Fruit fly (Drosophila melanogaster) whole organism, embryonic: ENCODE results near the gene CG9426.
A peak's percentile ranks its signal among the peaks of the same experiment; 100 is the strongest.

Source experiments
- Atf6 ChIP-seq: fragments of 200-800 bp; sonication (Bioruptor generic); IDR thresholded peaks from 2 replicates; pipeline ENCODE4 v1.3.6; 2022; ENCODE audit warnings: missing biosample characterization, missing genetic modification characterization
- BtbVII ChIP-seq: fragments of 200-800 bp; sonication (Bioruptor generic); optimal IDR thresholded peaks from 3 replicates; lab custom pipeline; 2017; ENCODE audit warnings: missing biosample characterization, mild to moderate bottlenecking, missing genetic modification characterization
- CG10209 ChIP-seq: fragments of 200-800 bp; sonication (Bioruptor generic); optimal IDR thresholded peaks from 3 replicates; lab custom pipeline; 2017; ENCODE audit warnings: missing biosample characterization, mild to moderate bottlenecking, missing genetic modification characterization, missing genetic modification reagents
- CG10543 ChIP-seq: fragments of 200-800 bp; sonication (Bioruptor generic); optimal IDR thresholded peaks from 3 replicates; lab custom pipeline; 2017; ENCODE audit warnings: missing biosample characterization, mild to moderate bottlenecking, missing genetic modification characterization, moderate library complexity
- CG13624 ChIP-seq: fragments of 200-800 bp; sonication (Bioruptor generic); optimal IDR thresholded peaks from 2 replicates; lab custom pipeline; 2016; ENCODE audit warnings: missing biosample characterization, missing genetic modification characterization
- CG17186 ChIP-seq: fragments of 200-800 bp; sonication (Bioruptor generic); optimal IDR thresholded peaks from 3 replicates; lab custom pipeline; 2017; ENCODE audit warnings: missing biosample characterization, missing genetic modification reagents, missing genetic modification characterization
- CG17568 ChIP-seq: fragments of 200-800 bp; sonication (Bioruptor generic); optimal IDR thresholded peaks from 2 replicates; lab custom pipeline; 2018; ENCODE audit warnings: missing biosample characterization, mild to moderate bottlenecking, missing genetic modification characterization, moderate library complexity
- CG32767 ChIP-seq: fragments of 200-800 bp; sonication (Bioruptor generic); IDR thresholded peaks from 2 replicates; pipeline ENCODE4 v1.3.6; 2022; ENCODE audit warnings: missing biosample characterization, missing genetic modification characterization
- CG34376 ChIP-seq: fragments of 200-800 bp; sonication (Bioruptor generic); optimal IDR thresholded peaks from 2 replicates; lab custom pipeline; 2018; ENCODE audit warnings: missing biosample characterization, mild to moderate bottlenecking, missing genetic modification characterization
- CG34422 ChIP-seq: fragments of 200-800 bp; sonication (Bioruptor generic); IDR thresholded peaks from 3 replicates; pipeline ENCODE4 v1.3.6; 2022; ENCODE audit warnings: missing biosample characterization, missing genetic modification characterization
- CG4730 ChIP-seq: fragments of 200-800 bp; sonication (Bioruptor generic); IDR thresholded peaks from 2 replicates; pipeline ENCODE4 v1.3.6; 2022; ENCODE audit warnings: missing biosample characterization, missing genetic modification characterization
- CG5953 ChIP-seq: fragments of 200-800 bp; sonication (Bioruptor generic); IDR thresholded peaks from 2 replicates; pipeline ENCODE4 v1.3.6; 2022; ENCODE audit warnings: missing biosample characterization, missing genetic modification characterization
- CG7372 ChIP-seq: fragments of 200-800 bp; sonication (Bioruptor generic); IDR thresholded peaks from 2 replicates; pipeline ENCODE4 v1.3.6; 2022; ENCODE audit warnings: missing biosample characterization, missing genetic modification characterization
- CG7963 ChIP-seq: fragments of 200-800 bp; sonication (Bioruptor generic); IDR thresholded peaks from 3 replicates; pipeline ENCODE4 v1.3.6; 2022; ENCODE audit warnings: missing biosample characterization, missing genetic modification characterization; ENCODE audit not compliant: partially characterized antibody
- CG7987 ChIP-seq: fragments of 200-800 bp; sonication (Bioruptor generic); optimal IDR thresholded peaks from 2 replicates; lab custom pipeline; 2018; ENCODE audit warnings: missing biosample characterization, mild to moderate bottlenecking, missing genetic modification characterization, moderate library complexity
- CG8478 ChIP-seq: fragments of >200 bp; optimal IDR thresholded peaks from 2 replicates; lab custom pipeline; 2018
- CrebB ChIP-seq: fragments of 200-800 bp; sonication (Bioruptor generic); optimal IDR thresholded peaks from 3 replicates; lab custom pipeline; 2018; ENCODE audit warnings: missing biosample characterization, mild to moderate bottlenecking, missing genetic modification characterization
- D ChIP-seq, 2 experiments: fragments of 200-800 bp in 1 of 2; fragments of >200 bp in 1 of 2; sonication (Bioruptor generic) in 1 of 2; optimal IDR thresholded peaks; 2 replicates in 1 of 2; 3 replicates in 1 of 2; lab custom pipeline; 2017; ENCODE audit warnings: mild to moderate bottlenecking in 1 of 2, missing biosample characterization in 1 of 2, missing genetic modification characterization in 1 of 2, missing genetic modification reagents in 1 of 2
- Dbx ChIP-seq: fragments of 200-800 bp; sonication (Bioruptor generic); IDR thresholded peaks from 3 replicates; pipeline ENCODE4 v1.3.6; 2022; ENCODE audit warnings: missing biosample characterization, missing genetic modification characterization
- Elba2 ChIP-seq: fragments of 200-800 bp; sonication (Bioruptor generic); optimal IDR thresholded peaks from 3 replicates; lab custom pipeline; 2016; ENCODE audit warnings: missing biosample characterization, missing genetic modification characterization
- Hand ChIP-seq: fragments of 200-800 bp; sonication (Bioruptor generic); optimal IDR thresholded peaks from 2 replicates; lab custom pipeline; 2017; ENCODE audit warnings: mild to moderate bottlenecking, missing biosample characterization, missing genetic modification reagents, missing genetic modification characterization
- HmgZ ChIP-seq: fragments of 200-800 bp; sonication (Bioruptor generic); optimal IDR thresholded peaks from 2 replicates; lab custom pipeline; 2018; ENCODE audit warnings: missing biosample characterization, mild to moderate bottlenecking, missing genetic modification characterization
- Hmr ChIP-seq: fragments of 200-800 bp; sonication (Bioruptor generic); optimal IDR thresholded peaks from 3 replicates; lab custom pipeline; 2017; ENCODE audit warnings: mild to moderate bottlenecking, missing biosample characterization, missing genetic modification reagents, missing genetic modification characterization
- MTF-1 ChIP-seq: fragments of 200-800 bp; sonication (Bioruptor generic); optimal IDR thresholded peaks from 2 replicates; lab custom pipeline; 2018; ENCODE audit warnings: missing biosample characterization, mild to moderate bottlenecking, missing genetic modification characterization, borderline replicate concordance
- Med ChIP-seq: fragments of 200-800 bp; sonication (Bioruptor generic); peaks from one replicate; lab custom pipeline; 2016; ENCODE audit warnings: missing biosample characterization, missing genetic modification characterization, mild to moderate bottlenecking, inconsistent platforms, moderate library complexity
- NC2α ChIP-seq: fragments of 200-800 bp; sonication (Bioruptor generic); optimal IDR thresholded peaks from 2 replicates; lab custom pipeline; 2016; ENCODE audit warnings: missing biosample characterization, missing genetic modification characterization
- Opbp ChIP-seq: fragments of 200-800 bp; sonication (Bioruptor generic); IDR thresholded peaks from 3 replicates; pipeline ENCODE4 v1.3.6; 2022; ENCODE audit warnings: missing biosample characterization, missing genetic modification characterization; ENCODE audit not compliant: partially characterized antibody
- Pdp1 ChIP-seq, 2 experiments: fragments of 200-800 bp; sonication (Bioruptor generic); optimal IDR thresholded peaks; 3 replicates each; lab custom pipeline; 2016; ENCODE audit warnings: missing biosample characterization in 2 of 2, missing genetic modification characterization in 2 of 2, mild to moderate bottlenecking in 1 of 2, moderate library complexity in 1 of 2
- Rfx ChIP-seq: fragments of 200-800 bp; sonication (Bioruptor generic); IDR thresholded peaks from 2 replicates; pipeline ENCODE4 v1.3.6; 2022; ENCODE audit warnings: missing biosample characterization, missing genetic modification characterization
- az2 ChIP-seq: fragments of 200-800 bp; sonication (Bioruptor generic); optimal IDR thresholded peaks from 3 replicates; lab custom pipeline; 2016; ENCODE audit warnings: missing biosample characterization, missing genetic modification characterization
- cas ChIP-seq: fragments of 200-800 bp; sonication (Bioruptor generic); IDR thresholded peaks from 2 replicates; pipeline ENCODE4 v1.3.6; 2022; ENCODE audit warnings: missing biosample characterization, missing genetic modification characterization
- cato ChIP-seq: fragments of 200-800 bp; sonication (Bioruptor generic); optimal IDR thresholded peaks from 2 replicates; lab custom pipeline; 2016; ENCODE audit warnings: missing biosample characterization, missing genetic modification characterization, borderline replicate concordance
- cg ChIP-seq: fragments of 200-800 bp; sonication (Bioruptor generic); optimal IDR thresholded peaks from 3 replicates; lab custom pipeline; 2019; ENCODE audit warnings: missing biosample characterization, mild to moderate bottlenecking, missing genetic modification characterization, moderate library complexity
- crp ChIP-seq, 2 experiments: fragments of 200-800 bp; sonication (Bioruptor generic); optimal IDR thresholded peaks; 2 replicates in 1 of 2; 3 replicates in 1 of 2; lab custom pipeline; 2017; ENCODE audit warnings: missing biosample characterization in 2 of 2, missing genetic modification characterization in 2 of 2, mild to moderate bottlenecking in 1 of 2, moderate library complexity in 1 of 2
- exex ChIP-seq: fragments of 200-800 bp; sonication (Bioruptor generic); optimal IDR thresholded peaks from 4 replicates; lab custom pipeline; 2018; ENCODE audit warnings: missing biosample characterization, mild to moderate bottlenecking, missing genetic modification characterization, moderate library complexity
- grau ChIP-seq: fragments of 200-800 bp; optimal IDR thresholded peaks from 3 replicates; lab custom pipeline; 2019; ENCODE audit warnings: missing biosample characterization, mild to moderate bottlenecking, missing genetic modification characterization, moderate library complexity
- lab ChIP-seq: fragments of 200-800 bp; sonication (Bioruptor generic); optimal IDR thresholded peaks from 3 replicates; lab custom pipeline; 2017; ENCODE audit warnings: missing biosample characterization, missing genetic modification characterization, mild to moderate bottlenecking, moderate library complexity, missing genetic modification reagents
- lbe ChIP-seq: fragments of 200-800 bp; sonication (Bioruptor generic); optimal IDR thresholded peaks from 2 replicates; lab custom pipeline; 2016; ENCODE audit warnings: missing biosample characterization, mild to moderate bottlenecking, missing genetic modification characterization
- rib ChIP-seq: fragments of 200-800 bp; sonication (Bioruptor generic); IDR thresholded peaks from 2 replicates; pipeline ENCODE4 v1.3.6; 2022; ENCODE audit warnings: missing biosample characterization, missing genetic modification characterization
- sens ChIP-seq: fragments of 200-800 bp; sonication (Bioruptor generic); peaks from one replicate; lab custom pipeline; 2016; ENCODE audit warnings: missing biosample characterization, missing genetic modification characterization
- seq ChIP-seq: fragments of 200-800 bp; sonication (Bioruptor generic); IDR thresholded peaks from 2 replicates; pipeline ENCODE4 v1.3.6; 2022; ENCODE audit warnings: missing biosample characterization, missing genetic modification characterization
- so ChIP-seq: fragments of 200-800 bp; sonication (Bioruptor generic); IDR thresholded peaks from 3 replicates; pipeline ENCODE4 v1.3.6; 2022; ENCODE audit warnings: missing biosample characterization, missing genetic modification characterization
- tll ChIP-seq, 2 experiments: fragments of 200-800 bp in 1 of 2; fragments of >200 bp in 1 of 2; sonication (Bioruptor generic) in 1 of 2; optimal IDR thresholded peaks; 2 replicates each; lab custom pipeline; 2017 to 2019; ENCODE audit warnings: missing biosample characterization in 2 of 2, missing genetic modification characterization in 2 of 2, mild to moderate bottlenecking in 1 of 2, moderate library complexity in 1 of 2
- vvl ChIP-seq: fragments of 200-800 bp; sonication (Bioruptor generic); IDR thresholded peaks from 2 replicates; pipeline ENCODE4 v1.3.6; 2022; ENCODE audit warnings: missing biosample characterization, missing genetic modification characterization
- wor ChIP-seq: fragments of 200-800 bp; sonication (Bioruptor generic); IDR thresholded peaks from 2 replicates; pipeline ENCODE4 v1.3.6; 2022; ENCODE audit warnings: missing biosample characterization, missing genetic modification characterization
- zen ChIP-seq: fragments of 200-800 bp; sonication (Bioruptor generic); optimal IDR thresholded peaks from 3 replicates; lab custom pipeline; 2018; ENCODE audit warnings: missing biosample characterization, mild to moderate bottlenecking, missing genetic modification characterization, moderate library complexity
- zen2 ChIP-seq: fragments of 200-800 bp; sonication (Bioruptor generic); IDR thresholded peaks from 3 replicates; pipeline ENCODE4 v1.3.6; 2022; ENCODE audit warnings: missing biosample characterization, missing genetic modification characterization; ENCODE audit not compliant: partially characterized antibody

CG9426 gene

DNA sequence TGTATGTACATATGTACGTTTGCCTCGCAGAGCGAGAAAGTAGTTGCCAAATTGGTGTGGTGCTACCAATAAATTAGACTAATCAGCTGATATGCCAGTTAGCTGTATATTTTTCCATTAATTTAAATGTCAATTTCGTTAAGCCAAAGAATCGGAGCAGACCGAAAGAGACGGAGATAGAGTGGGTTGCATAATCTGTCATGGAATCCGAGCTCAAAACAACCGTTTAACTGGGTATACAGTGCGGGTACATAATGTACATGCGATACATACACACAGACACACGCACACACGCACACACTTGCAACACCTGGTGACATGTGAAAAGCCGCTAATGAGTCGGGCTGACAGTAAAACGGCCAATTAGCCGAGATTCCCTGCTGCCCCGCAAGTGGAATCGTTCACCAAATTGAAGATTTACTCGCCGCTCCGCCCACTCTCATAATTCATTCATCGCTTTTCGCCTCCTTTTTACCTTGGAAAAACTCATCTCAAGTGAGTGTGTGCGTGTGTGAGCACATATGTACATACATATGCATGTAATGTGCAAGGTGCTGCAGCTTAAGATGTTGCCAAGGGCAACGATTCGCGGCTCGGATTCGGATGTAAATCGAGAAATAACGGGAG lies 28.6 kb downstream of the CG9426 start:
- TF ChIP-seq cas (GFP tag; lab: Robert Waterston, UW): no peak
- TF ChIP-seq vvl (GFP tag; lab: Robert Waterston, UW): peak; percentile 29; the same call in 1 of the 2 replicates
- TF ChIP-seq CG17568 (GFP tag; lab: Kevin White, UChicago): no peak
- no peak for TF ChIP-seq CG13624 (GFP tag; lab: Kevin White, UChicago)
- no peak for TF ChIP-seq CG5953
- peak in 1 of 2 experiments; percentile 96 for TF ChIP-seq Pdp1 (GFP tag; optimal IDR thresholded peaks at IDR 0.05; lab: Kevin White, UChicago)
- TF ChIP-seq az2 (GFP tag; lab: Kevin White, UChicago): no peak
- 0 out of 3 replicates have a peak, but pooled peaks have one; percentile 45 for TF ChIP-seq CG34422 (GFP tag; lab: Robert Waterston, UW)
- TF ChIP-seq seq (GFP tag; lab: Robert Waterston, UW): no peak
- peak; percentile 79 for TF ChIP-seq CG8478 (lab: Kevin White, UChicago)
- peak; percentile 34; the same call in 1 of the 2 replicates for TF ChIP-seq CG32767 (GFP tag; lab: Robert Waterston, UW)
- peak; percentile 15 for TF ChIP-seq Elba2 (GFP tag; lab: Kevin White, UChicago)
- no peak for TF ChIP-seq Opbp (GFP tag; lab: Robert Waterston, UW)
- no peak for TF ChIP-seq wor
- TF ChIP-seq cg (GFP tag; lab: Kevin White, UChicago): peak; percentile 90
- no peak for TF ChIP-seq grau
- no peak for TF ChIP-seq cato (GFP tag; lab: Kevin White, UChicago)
- peak; percentile 37 for TF ChIP-seq D (optimal IDR thresholded peaks at IDR 0.05; lab: Kevin White, UChicago)
- TF ChIP-seq D (GFP tag; optimal IDR thresholded peaks at IDR 0.05; lab: Kevin White, UChicago): no peak
- no peak for TF ChIP-seq zen2 (GFP tag; lab: Robert Waterston, UW)
- 0 out of 2 replicates have a peak, but pooled peaks have one; percentile 18 for TF ChIP-seq Rfx
- TF ChIP-seq CG4730 (GFP tag; lab: Robert Waterston, UW): no peak
- TF ChIP-seq CG7372 (GFP tag; lab: Robert Waterston, UW): 0 out of 2 replicates have a peak, but pooled peaks have one; percentile 15
- TF ChIP-seq zen (tag; lab: Kevin White, UChicago): peak; percentile 42

DNA sequence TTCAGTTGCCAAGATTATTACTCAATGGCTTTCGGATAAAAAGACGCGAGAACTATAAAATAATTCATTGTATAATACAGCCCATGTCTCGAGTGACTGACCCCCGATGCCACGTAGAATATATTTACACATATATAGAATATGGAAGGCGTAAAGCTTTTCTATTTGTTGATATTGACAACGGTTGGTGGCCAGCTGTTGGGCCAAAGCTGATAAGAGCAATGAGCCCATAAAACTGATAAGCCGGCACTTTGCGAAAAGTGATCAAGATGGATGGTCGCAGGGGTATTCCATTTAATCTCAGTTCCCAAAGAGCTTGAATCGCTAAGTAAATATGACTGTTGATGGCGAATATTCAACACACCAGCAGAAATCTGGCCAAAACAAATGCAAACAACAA lies 29.2 kb downstream of the CG9426 start:
- peak; percentile 76; the same call in 1 of the 2 replicates for TF ChIP-seq rib (GFP tag; lab: Robert Waterston, UW)
- no peak for TF ChIP-seq tll (GFP tag; optimal IDR thresholded peaks at IDR 0.05; lab: Kevin White, UChicago)
- TF ChIP-seq CG17186 (GFP tag; lab: Kevin White, UChicago): no peak
- peak in 1 of 2 experiments; percentile 34 for TF ChIP-seq crp (GFP tag; optimal IDR thresholded peaks at IDR 0.05; lab: Kevin White, UChicago)
- peak; percentile 32 for TF ChIP-seq MTF-1
- peak; percentile 9 for TF ChIP-seq HmgZ
- TF ChIP-seq so: 0 out of 3 replicates have a peak, but pooled peaks have one; percentile 10
- TF ChIP-seq lab (GFP tag; lab: Kevin White, UChicago): peak; percentile 90
- peak; percentile 87 for TF ChIP-seq exex (tag; lab: Kevin White, UChicago)
- TF ChIP-seq BtbVII: peak; percentile 17
- TF ChIP-seq sens (GFP tag; lab: Kevin White, UChicago): peak; percentile 11
- no peak for TF ChIP-seq CG10209 (GFP tag; lab: Kevin White, UChicago)
- peak; percentile 32 for TF ChIP-seq Hmr
- peak; percentile 62 for TF ChIP-seq Med (GFP tag; lab: Kevin White, UChicago)
- peak; percentile 59 for TF ChIP-seq CG10543 (GFP tag; lab: Kevin White, UChicago)
- peak; percentile 2 for TF ChIP-seq lbe (GFP tag; lab: Kevin White, UChicago)
- peak; percentile 12 for TF ChIP-seq CG7987 (GFP tag; lab: Kevin White, UChicago)
- TF ChIP-seq Pdp1 (GFP tag; optimal IDR thresholded peaks at IDR 0.05; lab: Kevin White, UChicago): peak in 1 of 2 experiments; percentile 86
- 0 out of 3 replicates have a peak, but pooled peaks have one; percentile 37 for TF ChIP-seq Dbx
- peak; percentile 27 for TF ChIP-seq CrebB
- TF ChIP-seq CG7963 (GFP tag; lab: Robert Waterston, UW): no peak
- peak; percentile 43; the same call in 1 of the 2 replicates for TF ChIP-seq Atf6 (GFP tag; lab: Robert Waterston, UW)
- peak; percentile 10 for TF ChIP-seq Hand (GFP tag; lab: Kevin White, UChicago)
- no peak for TF ChIP-seq NC2α (GFP tag; lab: Kevin White, UChicago)
- TF ChIP-seq CG34376 (GFP tag; lab: Kevin White, UChicago): peak; percentile 91
